Fruit fly (Drosophila melanogaster): Measurements from ENCODE around the gene vri.

The vri gene

dm6 chr2L:5239433-5240278 is 49.1 kb upstream of the vri start (continued):
- TF ChIP-seq Pdp1 (GFP tag; optimal IDR thresholded peaks at IDR 0.05) (no peak), CG1233 (GFP tag; optimal IDR thresholded peaks at IDR 0.05) (no peak), sima (GFP tag; optimal IDR thresholded peaks at IDR 0.05) (no peak), CG3847 (GFP tag; IDR thresholded peaks at IDR 0.05) (no peak), H15 (GFP tag; IDR thresholded peaks at IDR 0.05) (no peak), lmd (GFP tag; IDR thresholded peaks at IDR 0.05) (0 out of 2 replicates have a peak, but pooled peaks have one; percentile 5), CG9215 (GFP tag; IDR thresholded peaks at IDR 0.05) (no peak), CG15479 (GFP tag; optimal IDR thresholded peaks at IDR 0.05) (no peak), CG13775 (GFP tag; optimal IDR thresholded peaks at IDR 0.05) (no peak), emc (GFP tag; optimal IDR thresholded peaks at IDR 0.05) (no peak), unpg (GFP tag; optimal IDR thresholded peaks at IDR 0.05) (no peak), E2f2 (GFP tag; IDR thresholded peaks at IDR 0.05) (no peak), CG12071 (GFP tag; optimal IDR thresholded peaks at IDR 0.05) (no peak), CG11560 (tag; IDR thresholded peaks at IDR 0.05) (no peak), CG17802 (tag; optimal IDR thresholded peaks at IDR 0.05) (no peak), nau (GFP tag; optimal IDR thresholded peaks at IDR 0.05) (no peak), pnt (GFP tag; optimal IDR thresholded peaks at IDR 0.05) (no peak), lov (optimal IDR thresholded peaks at IDR 0.05) (no peak), lov (GFP tag; IDR thresholded peaks at IDR 0.05) (no peak), mld (GFP tag; IDR thresholded peaks at IDR 0.05; ENCODE audit: partially characterized antibody) (no peak), YL-1 (GFP tag; optimal IDR thresholded peaks at IDR 0.05) (no peak), Trl (optimal IDR thresholded peaks at IDR 0.05) (no peak), Trl (GFP tag; optimal IDR thresholded peaks at IDR 0.05) (no peak), Bgb (GFP tag; IDR thresholded peaks at IDR 0.05; ENCODE audit: partially characterized antibody) (no peak), so (GFP tag; IDR thresholded peaks at IDR 0.05) (no peak), kni (GFP tag; optimal IDR thresholded peaks at IDR 0.05) (peak; percentile 92), CG2199 (GFP tag; IDR thresholded peaks at IDR 0.05) (0 out of 3 replicates have a peak, but pooled peaks have one; percentile 84), otp (GFP tag; IDR thresholded peaks at IDR 0.05) (0 out of 3 replicates have a peak, but pooled peaks have one; percentile 39), hkb (optimal IDR thresholded peaks at IDR 0.05) (no peak), hkb (GFP tag; IDR thresholded peaks at IDR 0.05) (no peak), ase (GFP tag; IDR thresholded peaks at IDR 0.05) (0 out of 3 replicates have a peak, but pooled peaks have one; percentile 16), CG17328 (GFP tag; IDR thresholded peaks at IDR 0.05) (0 out of 2 replicates have a peak, but pooled peaks have one; percentile 6), D19A (tag; optimal IDR thresholded peaks at IDR 0.05) (no peak), ac (GFP tag; optimal IDR thresholded peaks at IDR 0.05) (peak; percentile 9), CG12942 (GFP tag; optimal IDR thresholded peaks at IDR 0.05) (no peak), sisA (GFP tag; IDR thresholded peaks at IDR 0.05) (no peak), CG33213 (GFP tag; optimal IDR thresholded peaks at IDR 0.05) (no peak), Kr (GFP tag; optimal IDR thresholded peaks at IDR 0.05) (peak; percentile 81), abd-A (tag; optimal IDR thresholded peaks at IDR 0.05) (no peak), Sry-β (GFP tag; optimal IDR thresholded peaks at IDR 0.05) (no peak), jumu (GFP tag; optimal IDR thresholded peaks at IDR 0.05) (no peak), CG7745 (tag; optimal IDR thresholded peaks at IDR 0.05) (peak; percentile 47), tll (GFP tag; optimal IDR thresholded peaks at IDR 0.05) (peak in 1 of 2 experiments; percentile 6), sens (GFP tag) (peak; percentile 23), C15 (GFP tag; IDR thresholded peaks at IDR 0.05) (no peak), trem (tag; optimal IDR thresholded peaks at IDR 0.05) (no peak), odd (GFP tag; optimal IDR thresholded peaks at IDR 0.05) (peak; percentile 15), HLHmδ (GFP tag; optimal IDR thresholded peaks at IDR 0.05) (no peak), ttk (GFP tag; IDR thresholded peaks at IDR 0.05) (no peak), gsb-n (tag; optimal IDR thresholded peaks at IDR 0.05) (peak; percentile 18)

Data from whole organism, embryonic.